Fruit fly (Drosophila melanogaster) whole organism, embryonic: Measurements from ENCODE around the gene CG32568.
A peak's percentile ranks its signal among the peaks of the same experiment; 100 is the strongest.

ENCODE experiments used
- Abd-B ChIP-seq: fragments of 200-800 bp; sonication (Bioruptor generic); optimal IDR thresholded peaks from 2 replicates; lab custom pipeline; 2018; ENCODE audit warnings: missing biosample characterization, mild to moderate bottlenecking, missing genetic modification characterization, moderate library complexity
- Adf1 ChIP-seq: fragments of 200-800 bp; sonication (Bioruptor generic); IDR thresholded peaks from 2 replicates; pipeline ENCODE4 v1.3.6; 2022; ENCODE audit warnings: missing biosample characterization, missing genetic modification characterization
- BtbVII ChIP-seq: fragments of 200-800 bp; sonication (Bioruptor generic); optimal IDR thresholded peaks from 3 replicates; lab custom pipeline; 2017; ENCODE audit warnings: missing biosample characterization, mild to moderate bottlenecking, missing genetic modification characterization
- CG10147 ChIP-seq: fragments of 200-800 bp; sonication (Bioruptor generic); optimal IDR thresholded peaks from 2 replicates; lab custom pipeline; 2019; ENCODE audit warnings: missing biosample characterization, mild to moderate bottlenecking, missing genetic modification characterization, moderate library complexity
- CG10431 ChIP-seq: fragments of 200-800 bp; sonication (Bioruptor generic); optimal IDR thresholded peaks from 3 replicates; lab custom pipeline; 2018; ENCODE audit warnings: missing biosample characterization, mild to moderate bottlenecking, missing genetic modification characterization
- CG10565 ChIP-seq: fragments of 200-800 bp; sonication (Bioruptor generic); optimal IDR thresholded peaks from 3 replicates; lab custom pipeline; 2016; ENCODE audit warnings: missing biosample characterization, mild to moderate bottlenecking, missing genetic modification characterization
- CG11398 ChIP-seq: fragments of 200-800 bp; sonication (Bioruptor generic); optimal IDR thresholded peaks from 2 replicates; lab custom pipeline; 2016; ENCODE audit warnings: missing biosample characterization, missing genetic modification characterization
- CG12104 ChIP-seq: fragments of 200-800 bp; sonication (Bioruptor generic); optimal IDR thresholded peaks from 3 replicates; lab custom pipeline; 2016; ENCODE audit warnings: missing biosample characterization, missing genetic modification characterization
- CG12299 ChIP-seq: fragments of 200-800 bp; sonication (Bioruptor generic); optimal IDR thresholded peaks from 2 replicates; lab custom pipeline; 2018; ENCODE audit warnings: missing biosample characterization, mild to moderate bottlenecking, missing genetic modification characterization
- CG13123 ChIP-seq: fragments of 200-800 bp; sonication (Bioruptor generic); optimal IDR thresholded peaks from 2 replicates; lab custom pipeline; 2016; ENCODE audit warnings: missing biosample characterization, missing genetic modification characterization
- CG13894 ChIP-seq: fragments of 200-800 bp; sonication (Bioruptor generic); optimal IDR thresholded peaks from 3 replicates; lab custom pipeline; 2018; ENCODE audit warnings: missing biosample characterization, mild to moderate bottlenecking, missing genetic modification characterization, moderate library complexity
- CG14667 ChIP-seq: fragments of 200-800 bp; sonication (Bioruptor generic); IDR thresholded peaks from 2 replicates; pipeline ENCODE4 v1.3.6; 2022; ENCODE audit warnings: missing biosample characterization, missing genetic modification characterization
- CG14965 ChIP-seq: fragments of 200-800 bp; sonication (Bioruptor generic); optimal IDR thresholded peaks from 2 replicates; lab custom pipeline; 2016; ENCODE audit warnings: missing biosample characterization, missing genetic modification characterization, borderline replicate concordance
- CG15479 ChIP-seq: fragments of 200-800 bp; sonication (Bioruptor generic); optimal IDR thresholded peaks from 3 replicates; lab custom pipeline; 2019; ENCODE audit warnings: missing biosample characterization, mild to moderate bottlenecking, missing genetic modification characterization, moderate library complexity
- CG17359 ChIP-seq: fragments of 200-800 bp; sonication (Bioruptor generic); optimal IDR thresholded peaks from 3 replicates; lab custom pipeline; 2018; ENCODE audit warnings: missing biosample characterization, mild to moderate bottlenecking, missing genetic modification characterization, moderate library complexity
- CG18619 ChIP-seq: fragments of 200-800 bp; sonication (Bioruptor generic); optimal IDR thresholded peaks from 3 replicates; lab custom pipeline; 2017; ENCODE audit warnings: missing biosample characterization, mild to moderate bottlenecking, missing genetic modification characterization
- CG2120 ChIP-seq: fragments of 200-800 bp; sonication (Bioruptor generic); optimal IDR thresholded peaks from 3 replicates; lab custom pipeline; 2016; ENCODE audit warnings: missing biosample characterization, missing genetic modification characterization
- CG6854 ChIP-seq: fragments of 200-800 bp; sonication (Bioruptor generic); optimal IDR thresholded peaks from 3 replicates; lab custom pipeline; 2017; ENCODE audit warnings: missing biosample characterization, mild to moderate bottlenecking, missing genetic modification characterization
- CG7357 ChIP-seq: fragments of 200-800 bp; sonication (Bioruptor generic); IDR thresholded peaks from 3 replicates; pipeline ENCODE4 v1.3.6; 2022; ENCODE audit warnings: missing biosample characterization, missing genetic modification characterization
- CG7556 ChIP-seq: fragments of 200-800 bp; sonication (Bioruptor generic); optimal IDR thresholded peaks from 2 replicates; lab custom pipeline; 2017; ENCODE audit warnings: missing biosample characterization, mild to moderate bottlenecking, missing genetic modification characterization
- CG7745 ChIP-seq: fragments of 200-800 bp; sonication (Bioruptor generic); optimal IDR thresholded peaks from 2 replicates; lab custom pipeline; 2018; ENCODE audit warnings: missing biosample characterization, mild to moderate bottlenecking, missing genetic modification characterization, moderate library complexity
- CG7786 ChIP-seq: fragments of 200-800 bp; sonication (Bioruptor generic); optimal IDR thresholded peaks from 2 replicates; lab custom pipeline; 2016; ENCODE audit warnings: missing biosample characterization, missing genetic modification characterization
- CG7987 ChIP-seq: fragments of 200-800 bp; sonication (Bioruptor generic); optimal IDR thresholded peaks from 2 replicates; lab custom pipeline; 2018; ENCODE audit warnings: missing biosample characterization, mild to moderate bottlenecking, missing genetic modification characterization, moderate library complexity
- CG9876 ChIP-seq: fragments of 200-800 bp; sonication (Bioruptor generic); optimal IDR thresholded peaks from 2 replicates; lab custom pipeline; 2016; ENCODE audit warnings: missing biosample characterization, missing genetic modification characterization
- Camta ChIP-seq: fragments of 200-800 bp; sonication (Bioruptor generic); optimal IDR thresholded peaks from 2 replicates; lab custom pipeline; 2016; ENCODE audit warnings: missing biosample characterization, missing genetic modification characterization
- Dek ChIP-seq: fragments of 200-800 bp; sonication (Bioruptor generic); optimal IDR thresholded peaks from 3 replicates; lab custom pipeline; 2019; ENCODE audit warnings: missing biosample characterization, mild to moderate bottlenecking, missing genetic modification characterization, moderate library complexity
- E2f1 ChIP-seq: fragments of 200-800 bp; sonication (Bioruptor generic); IDR thresholded peaks from 2 replicates; pipeline ENCODE4 v1.3.6; 2022; ENCODE audit warnings: missing biosample characterization, missing genetic modification characterization
- Hr39 ChIP-seq: fragments of >200 bp; optimal IDR thresholded peaks from 2 replicates; lab custom pipeline; 2017
- Jarid2 ChIP-seq: fragments of 200-800 bp; sonication (Bioruptor generic); optimal IDR thresholded peaks from 3 replicates; lab custom pipeline; 2017; ENCODE audit warnings: mild to moderate bottlenecking, missing biosample characterization, missing genetic modification reagents, missing genetic modification characterization
- MESR4 ChIP-seq: fragments of 200-800 bp; sonication (Bioruptor generic); optimal IDR thresholded peaks from 2 replicates; lab custom pipeline; 2018; ENCODE audit warnings: missing biosample characterization, mild to moderate bottlenecking, missing genetic modification characterization, moderate library complexity
- Opbp ChIP-seq: fragments of 200-800 bp; sonication (Bioruptor generic); IDR thresholded peaks from 3 replicates; pipeline ENCODE4 v1.3.6; 2022; ENCODE audit warnings: missing biosample characterization, missing genetic modification characterization; ENCODE audit not compliant: partially characterized antibody
- Sox100B ChIP-seq: fragments of 200-800 bp; sonication (Bioruptor generic); optimal IDR thresholded peaks from 3 replicates; lab custom pipeline; 2018; ENCODE audit warnings: missing biosample characterization, mild to moderate bottlenecking, missing genetic modification characterization
- TFAM ChIP-seq: fragments of 200-800 bp; sonication (Bioruptor generic); optimal IDR thresholded peaks from 2 replicates; lab custom pipeline; 2017; ENCODE audit warnings: missing biosample characterization, missing genetic modification characterization, inconsistent platforms
- ash1 ChIP-seq: fragments of 200-800 bp; sonication (Bioruptor generic); optimal IDR thresholded peaks from 2 replicates; lab custom pipeline; 2018; ENCODE audit warnings: missing biosample characterization, mild to moderate bottlenecking, missing genetic modification characterization
- br ChIP-seq: fragments of >200 bp; optimal IDR thresholded peaks from 2 replicates; lab custom pipeline; 2017
- caup ChIP-seq: fragments of 200-800 bp; sonication (Bioruptor generic); optimal IDR thresholded peaks from 3 replicates; lab custom pipeline; 2017; ENCODE audit warnings: missing biosample characterization, mild to moderate bottlenecking, missing genetic modification characterization, moderate library complexity; ENCODE audit not compliant: severe bottlenecking
- dysf ChIP-seq: fragments of 200-800 bp; sonication (Bioruptor generic); IDR thresholded peaks from 3 replicates; pipeline ENCODE4 v1.3.6; 2022; ENCODE audit warnings: missing biosample characterization, missing genetic modification characterization
- exex ChIP-seq: fragments of 200-800 bp; sonication (Bioruptor generic); optimal IDR thresholded peaks from 4 replicates; lab custom pipeline; 2018; ENCODE audit warnings: missing biosample characterization, mild to moderate bottlenecking, missing genetic modification characterization, moderate library complexity
- fd3F ChIP-seq: fragments of 200-800 bp; sonication (Bioruptor generic); optimal IDR thresholded peaks from 2 replicates; lab custom pipeline; 2018; ENCODE audit warnings: missing biosample characterization, mild to moderate bottlenecking, missing genetic modification characterization, moderate library complexity
- kni ChIP-seq: fragments of 200-800 bp; sonication (Bioruptor generic); optimal IDR thresholded peaks from 3 replicates; lab custom pipeline; 2017; ENCODE audit warnings: mild to moderate bottlenecking, missing biosample characterization, missing genetic modification reagents, missing genetic modification characterization
- oc ChIP-seq: fragments of 200-800 bp; sonication (Bioruptor generic); optimal IDR thresholded peaks from 2 replicates; lab custom pipeline; 2018; ENCODE audit warnings: missing biosample characterization, mild to moderate bottlenecking, missing genetic modification characterization, moderate library complexity
- pb ChIP-seq: fragments of 200-800 bp; sonication (Bioruptor generic); optimal IDR thresholded peaks from 3 replicates; lab custom pipeline; 2016; ENCODE audit warnings: missing biosample characterization, missing genetic modification characterization
- pnt ChIP-seq: fragments of 200-800 bp; sonication (Bioruptor generic); optimal IDR thresholded peaks from 3 replicates; lab custom pipeline; 2016; ENCODE audit warnings: missing biosample characterization, missing genetic modification characterization
- sens ChIP-seq: fragments of 200-800 bp; sonication (Bioruptor generic); peaks from one replicate; lab custom pipeline; 2016; ENCODE audit warnings: missing biosample characterization, missing genetic modification characterization
- sqz ChIP-seq: fragments of 200-800 bp; sonication (Bioruptor generic); optimal IDR thresholded peaks from 3 replicates; lab custom pipeline; 2018; ENCODE audit warnings: missing biosample characterization, mild to moderate bottlenecking, missing genetic modification characterization
- sug ChIP-seq: fragments of 200-800 bp; optimal IDR thresholded peaks from 2 replicates; lab custom pipeline; 2019; ENCODE audit warnings: missing biosample characterization, mild to moderate bottlenecking, missing genetic modification characterization, moderate library complexity
- wor ChIP-seq: fragments of 200-800 bp; sonication (Bioruptor generic); IDR thresholded peaks from 2 replicates; pipeline ENCODE4 v1.3.6; 2022; ENCODE audit warnings: missing biosample characterization, missing genetic modification characterization
- z ChIP-seq: fragments of 200-800 bp; sonication (Bioruptor generic); IDR thresholded peaks from 3 replicates; pipeline ENCODE4 v1.3.6; 2022; ENCODE audit warnings: missing biosample characterization, missing genetic modification characterization
- zf30C ChIP-seq: fragments of 200-800 bp; sonication (Bioruptor generic); optimal IDR thresholded peaks from 3 replicates; lab custom pipeline; 2018; ENCODE audit warnings: missing biosample characterization, mild to moderate bottlenecking, missing genetic modification characterization

Gene CG32568

dm6 chrX:16723203-16724173 lies 17.2 kb upstream of the CG32568 start (continued):
- TF ChIP-seq MESR4 (GFP tag; lab: Kevin White, UChicago) (no peak), CG9876 (GFP tag; lab: Kevin White, UChicago) (no peak), CG7786 (GFP tag; lab: Kevin White, UChicago) (peak; percentile 35), CG13123 (GFP tag; lab: Kevin White, UChicago) (peak; percentile 17), CG12299 (tag; lab: Kevin White, UChicago) (peak; percentile 73), BtbVII (GFP tag; lab: Kevin White, UChicago) (peak; percentile 64), CG11398 (GFP tag; lab: Kevin White, UChicago) (no peak), CG2120 (peak; percentile 86), CG6854 (GFP tag; lab: Kevin White, UChicago) (peak; percentile 30), exex (tag; lab: Kevin White, UChicago) (no peak), sug (peak; percentile 47), CG14965 (GFP tag; lab: Kevin White, UChicago) (no peak), Opbp (GFP tag; lab: Robert Waterston, UW) (no peak), Dek (peak; percentile 76), br (lab: Kevin White, UChicago) (no peak), oc (tag; lab: Kevin White, UChicago) (peak; percentile 50), dysf (GFP tag; lab: Robert Waterston, UW) (peak; percentile 81), CG10147 (GFP tag; lab: Kevin White, UChicago) (peak; percentile 43), pb (no peak), CG10565 (no peak), Camta (GFP tag; lab: Kevin White, UChicago) (peak; percentile 68), TFAM (GFP tag; lab: Kevin White, UChicago) (no peak), CG7745 (tag; lab: Kevin White, UChicago) (no peak), pnt (GFP tag; lab: Kevin White, UChicago) (no peak), ash1 (GFP tag; lab: Kevin White, UChicago) (no peak), sens (GFP tag; lab: Kevin White, UChicago) (peak; percentile 96), Abd-B (GFP tag; lab: Kevin White, UChicago) (peak; percentile 69), CG12104 (GFP tag; lab: Kevin White, UChicago) (peak; percentile 37), CG17359 (tag; lab: Kevin White, UChicago) (peak; percentile 45), CG7987 (no peak), CG13894 (tag; lab: Kevin White, UChicago) (no peak), sqz (GFP tag; lab: Kevin White, UChicago) (no peak), caup (peak; percentile 28), CG15479 (GFP tag; lab: Kevin White, UChicago) (no peak), Hr39 (lab: Kevin White, UChicago) (no peak), Sox100B (GFP tag; lab: Kevin White, UChicago) (peak; percentile 65), Adf1 (GFP tag; lab: Robert Waterston, UW) (peak; percentile 97), CG10431 (GFP tag; lab: Kevin White, UChicago) (peak; percentile 21), CG7357 (GFP tag; lab: Robert Waterston, UW) (peak; percentile 54; the same call in 2 of the 3 replicates), Jarid2 (GFP tag; lab: Kevin White, UChicago) (peak; percentile 11), fd3F (no peak), CG7556 (GFP tag; lab: Kevin White, UChicago) (peak; percentile 88), wor (GFP tag; lab: Robert Waterston, UW) (peak; percentile 55), kni (GFP tag; lab: Kevin White, UChicago) (no peak), CG14667 (GFP tag; lab: Robert Waterston, UW) (peak; percentile 34), E2f1 (GFP tag; lab: Robert Waterston, UW) (peak; percentile 68), CG18619 (GFP tag; lab: Kevin White, UChicago) (peak; percentile 81), zf30C (GFP tag; lab: Kevin White, UChicago) (no peak), z (GFP tag; lab: Robert Waterston, UW) (no peak)
